Fruit fly (Drosophila melanogaster): ENCODE data around the gene RpS21.

RpS21 gene

dm6 chr2L:2878859-2879258 lies 23.0 kb downstream of the RpS21 start, which contains the start of gene RabGGTb (continued):
- TF ChIP-seq CG11093 (GFP tag; IDR thresholded peaks at IDR 0.05), result peak; percentile 50; the same call in 1 of the 3 replicates
- TF ChIP-seq Blimp-1 (GFP tag; optimal IDR thresholded peaks at IDR 0.05), result peak; percentile 25
- TF ChIP-seq crol (GFP tag; IDR thresholded peaks at IDR 0.05), result 0 out of 2 replicates have a peak, but pooled peaks have one; percentile 28
- TF ChIP-seq CG10147 (GFP tag; optimal IDR thresholded peaks at IDR 0.05), result peak; percentile 29
- peak; percentile 77 for TF ChIP-seq Ets65A (GFP tag)
- no peak for TF ChIP-seq jing (GFP tag; optimal IDR thresholded peaks at IDR 0.05)
- peak; percentile 86 for TF ChIP-seq CG9932 (GFP tag; IDR thresholded peaks at IDR 0.05)
- no peak for TF ChIP-seq Stat92E (GFP tag; optimal IDR thresholded peaks at IDR 0.05)
- TF ChIP-seq shn (GFP tag; optimal IDR thresholded peaks at IDR 0.05), result peak; percentile 59
- no peak for TF ChIP-seq z (GFP tag; IDR thresholded peaks at IDR 0.05)
- TF ChIP-seq hbn (GFP tag; IDR thresholded peaks at IDR 0.05; ENCODE audit: partially characterized antibody), result peak; percentile 50; the same call in 1 of the 2 replicates
- peak; percentile 41 for TF ChIP-seq Dref (GFP tag; IDR thresholded peaks at IDR 0.05)
- peak; percentile 39 for TF ChIP-seq gcm2 (GFP tag; optimal IDR thresholded peaks at IDR 0.05)
- peak; percentile 49 for TF ChIP-seq CG6272 (GFP tag; IDR thresholded peaks at IDR 0.05)
- peak; percentile 28 for TF ChIP-seq CG6765 (GFP tag; optimal IDR thresholded peaks at IDR 0.05)
- TF ChIP-seq CG13287 (GFP tag; IDR thresholded peaks at IDR 0.05; ENCODE audit: partially characterized antibody), result peak; percentile 69
- no peak for TF ChIP-seq sim (GFP tag; IDR thresholded peaks at IDR 0.05)
- no peak; the same call in 1 of the 2 replicates for TF ChIP-seq CG5953 (GFP tag; IDR thresholded peaks at IDR 0.05)
- TF ChIP-seq Sry-δ (GFP tag; optimal IDR thresholded peaks at IDR 0.05), result peak; percentile 4
- no peak for TF ChIP-seq da (GFP tag; optimal IDR thresholded peaks at IDR 0.05)
- peak; percentile 87 for TF ChIP-seq chm (GFP tag; IDR thresholded peaks at IDR 0.05)
- TF ChIP-seq CG10209 (GFP tag; optimal IDR thresholded peaks at IDR 0.05), result peak; percentile 41
- TF ChIP-seq CG18764 (GFP tag; optimal IDR thresholded peaks at IDR 0.05), result no peak
- TF ChIP-seq CG12236 (GFP tag; optimal IDR thresholded peaks at IDR 0.05), result no peak
- peak; percentile 61 for TF ChIP-seq zfh2 (GFP tag; optimal IDR thresholded peaks at IDR 0.05)
- no peak for TF ChIP-seq abd-A (tag; optimal IDR thresholded peaks at IDR 0.05)
- peak; percentile 25 for TF ChIP-seq caup (GFP tag; optimal IDR thresholded peaks at IDR 0.05; ENCODE audit: severe bottlenecking)
- TF ChIP-seq CG4730 (GFP tag; IDR thresholded peaks at IDR 0.05), result peak; percentile 62
- TF ChIP-seq Vsx1 (GFP tag; optimal IDR thresholded peaks at IDR 0.05), result peak; percentile 51
- TF ChIP-seq sob (GFP tag; IDR thresholded peaks at IDR 0.05), result peak; percentile 83
- peak; percentile 61; the same call in 1 of the 3 replicates for TF ChIP-seq CG6175 (GFP tag; IDR thresholded peaks at IDR 0.05)
- TF ChIP-seq Dbx (GFP tag; IDR thresholded peaks at IDR 0.05), result peak; percentile 81
- no peak for TF ChIP-seq ro (GFP tag; IDR thresholded peaks at IDR 0.05)
- no peak for TF ChIP-seq zf30C (GFP tag; optimal IDR thresholded peaks at IDR 0.05)
- no peak for TF ChIP-seq luna (GFP tag; optimal IDR thresholded peaks at IDR 0.05)
- TF ChIP-seq CG10274 (GFP tag; optimal IDR thresholded peaks at IDR 0.05), result no peak
- no peak for TF ChIP-seq CG42726 (GFP tag; IDR thresholded peaks at IDR 0.05; ENCODE audit: partially characterized antibody)
- TF ChIP-seq CG4360 (GFP tag; IDR thresholded peaks at IDR 0.05), result peak; percentile 15; the same call in 1 of the 2 replicates
- peak; percentile 29 for TF ChIP-seq slp2 (GFP tag; optimal IDR thresholded peaks at IDR 0.05)
- TF ChIP-seq Taf1 (GFP tag; IDR thresholded peaks at IDR 0.05), result peak; percentile 66
- TF ChIP-seq CG10979 (tag; optimal IDR thresholded peaks at IDR 0.05), result peak; percentile 35

All from whole organism, embryonic.